Fruit fly (Drosophila melanogaster) whole organism, embryonic: ENCODE measurements around the gene CG15740.
A peak's percentile ranks its signal among the peaks of the same experiment; 100 is the strongest.

Experiments
- CG10267 ChIP-seq: fragments of 200-800 bp; sonication (Bioruptor generic); optimal IDR thresholded peaks from 2 replicates; lab custom pipeline; 2018; ENCODE audit warnings: missing biosample characterization, mild to moderate bottlenecking, missing genetic modification characterization, moderate library complexity
- CG10274 ChIP-seq: fragments of 200-800 bp; sonication (Bioruptor generic); optimal IDR thresholded peaks from 3 replicates; lab custom pipeline; 2017; ENCODE audit warnings: missing biosample characterization, mild to moderate bottlenecking, missing genetic modification characterization
- CG10462 ChIP-seq: fragments of 200-800 bp; sonication (Bioruptor generic); optimal IDR thresholded peaks from 2 replicates; lab custom pipeline; 2016; ENCODE audit warnings: missing biosample characterization, missing genetic modification characterization
- CG11247 ChIP-seq: fragments of 200-800 bp; sonication (Bioruptor generic); IDR thresholded peaks from 2 replicates; pipeline ENCODE4 v1.3.6; 2022; ENCODE audit warnings: missing biosample characterization, missing genetic modification characterization
- CG11560 ChIP-seq: fragments of 200-800 bp; sonication (Bioruptor generic); IDR thresholded peaks from 3 replicates; pipeline ENCODE4 v1.3.6; 2022; ENCODE audit warnings: missing biosample characterization, missing genetic modification characterization
- CG11723 ChIP-seq: fragments of 200-800 bp; sonication (Bioruptor generic); optimal IDR thresholded peaks from 2 replicates; lab custom pipeline; 2017; ENCODE audit warnings: missing biosample characterization, mild to moderate bottlenecking, missing genetic modification characterization
- CG12071 ChIP-seq: fragments of 200-800 bp; sonication (Bioruptor generic); optimal IDR thresholded peaks from 3 replicates; lab custom pipeline; 2018; ENCODE audit warnings: missing biosample characterization, mild to moderate bottlenecking, missing genetic modification characterization
- CG14014 ChIP-seq: fragments of 200-800 bp; sonication (Bioruptor generic); IDR thresholded peaks from 2 replicates; pipeline ENCODE4 v1.3.6; 2022; ENCODE audit warnings: missing biosample characterization, missing genetic modification characterization
- CG17361 ChIP-seq: fragments of 200-800 bp; sonication (Bioruptor generic); IDR thresholded peaks from 3 replicates; pipeline ENCODE4 v1.3.6; 2022; ENCODE audit warnings: missing biosample characterization, missing genetic modification characterization
- CG17568 ChIP-seq: fragments of 200-800 bp; sonication (Bioruptor generic); optimal IDR thresholded peaks from 2 replicates; lab custom pipeline; 2018; ENCODE audit warnings: missing biosample characterization, mild to moderate bottlenecking, missing genetic modification characterization, moderate library complexity
- CG2889 ChIP-seq: fragments of 200-800 bp; sonication (Bioruptor generic); IDR thresholded peaks from 3 replicates; pipeline ENCODE4 v1.3.6; 2022; ENCODE audit warnings: missing biosample characterization, missing genetic modification characterization
- CG32532 ChIP-seq: fragments of 200-800 bp; sonication (Bioruptor generic); IDR thresholded peaks from 2 replicates; pipeline ENCODE4 v1.3.6; 2022; ENCODE audit warnings: missing biosample characterization, missing genetic modification characterization
- CG3847 ChIP-seq: fragments of 200-800 bp; sonication (Bioruptor generic); IDR thresholded peaks from 2 replicates; pipeline ENCODE4 v1.3.6; 2022; ENCODE audit warnings: missing biosample characterization, missing genetic modification characterization
- CG4707 ChIP-seq: fragments of 200-800 bp; sonication (Bioruptor generic); optimal IDR thresholded peaks from 2 replicates; lab custom pipeline; 2018; ENCODE audit warnings: missing biosample characterization, mild to moderate bottlenecking, missing genetic modification characterization, moderate library complexity
- CG6254 ChIP-seq: fragments of 200-800 bp; sonication (Bioruptor generic); optimal IDR thresholded peaks from 3 replicates; lab custom pipeline; 2017; ENCODE audit warnings: mild to moderate bottlenecking, missing biosample characterization, missing genetic modification reagents, missing genetic modification characterization
- CG7357 ChIP-seq: fragments of 200-800 bp; sonication (Bioruptor generic); IDR thresholded peaks from 3 replicates; pipeline ENCODE4 v1.3.6; 2022; ENCODE audit warnings: missing biosample characterization, missing genetic modification characterization
- CG8388 ChIP-seq: fragments of 200-800 bp; sonication (Bioruptor generic); optimal IDR thresholded peaks from 2 replicates; lab custom pipeline; 2019; ENCODE audit warnings: missing biosample characterization, mild to moderate bottlenecking, missing genetic modification characterization, moderate library complexity
- CG9437 ChIP-seq: fragments of 200-800 bp; sonication (Bioruptor generic); optimal IDR thresholded peaks from 2 replicates; lab custom pipeline; 2018; ENCODE audit warnings: missing biosample characterization, mild to moderate bottlenecking, missing genetic modification characterization
- CG9817 ChIP-seq: fragments of 200-800 bp; sonication (Bioruptor generic); optimal IDR thresholded peaks from 2 replicates; lab custom pipeline; 2018; ENCODE audit warnings: missing biosample characterization, mild to moderate bottlenecking, missing genetic modification characterization, moderate library complexity
- CG9932 ChIP-seq: fragments of 200-800 bp; sonication (Bioruptor generic); IDR thresholded peaks from 2 replicates; pipeline ENCODE4 v1.3.6; 2022; ENCODE audit warnings: missing biosample characterization, missing genetic modification characterization
- CrebB ChIP-seq: fragments of 200-800 bp; sonication (Bioruptor generic); optimal IDR thresholded peaks from 3 replicates; lab custom pipeline; 2018; ENCODE audit warnings: missing biosample characterization, mild to moderate bottlenecking, missing genetic modification characterization
- Doc3 ChIP-seq: fragments of 200-800 bp; sonication (Bioruptor generic); IDR thresholded peaks from 3 replicates; pipeline ENCODE4 v1.3.6; 2022; ENCODE audit warnings: missing biosample characterization, missing genetic modification characterization; ENCODE audit not compliant: partially characterized antibody
- Drgx ChIP-seq: fragments of 200-800 bp; sonication (Bioruptor generic); IDR thresholded peaks from 2 replicates; pipeline ENCODE4 v1.3.6; 2022; ENCODE audit warnings: missing biosample characterization, missing genetic modification characterization
- Jarid2 ChIP-seq: fragments of 200-800 bp; sonication (Bioruptor generic); optimal IDR thresholded peaks from 3 replicates; lab custom pipeline; 2017; ENCODE audit warnings: mild to moderate bottlenecking, missing biosample characterization, missing genetic modification reagents, missing genetic modification characterization
- Kr ChIP-seq: fragments of 200-800 bp; sonication (Bioruptor generic); optimal IDR thresholded peaks from 2 replicates; lab custom pipeline; 2017; ENCODE audit warnings: missing biosample characterization, mild to moderate bottlenecking, missing genetic modification characterization
- Meics ChIP-seq: fragments of 200-800 bp; sonication (Bioruptor generic); optimal IDR thresholded peaks from 2 replicates; lab custom pipeline; 2017; ENCODE audit warnings: missing biosample characterization, mild to moderate bottlenecking, missing genetic modification characterization
- Sox102F ChIP-seq: fragments of 200-800 bp; sonication (Bioruptor generic); optimal IDR thresholded peaks from 2 replicates; lab custom pipeline; 2018; ENCODE audit warnings: missing biosample characterization, mild to moderate bottlenecking, missing genetic modification characterization, moderate library complexity
- Taf1 ChIP-seq: fragments of 200-800 bp; sonication (Bioruptor generic); IDR thresholded peaks from 2 replicates; pipeline ENCODE4 v1.3.6; 2022; ENCODE audit warnings: missing biosample characterization, missing genetic modification characterization
- Trl ChIP-seq, 3 experiments: fragments of >200 bp in 2 of 3; fragments of 200-800 bp in 1 of 3; sonication (Bioruptor generic) in 1 of 3; optimal IDR thresholded peaks; 2 replicates in 1 of 3; 3 replicates in 2 of 3; lab custom pipeline; 2016 to 2017; ENCODE audit warnings: missing biosample characterization in 1 of 3, missing genetic modification characterization in 1 of 3
- YL-1 ChIP-seq: fragments of 200-800 bp; sonication (Bioruptor generic); optimal IDR thresholded peaks from 3 replicates; lab custom pipeline; 2017; ENCODE audit warnings: missing biosample characterization, mild to moderate bottlenecking, missing genetic modification characterization
- ab ChIP-seq: fragments of 200-800 bp; sonication (Bioruptor generic); optimal IDR thresholded peaks from 2 replicates; lab custom pipeline; 2016; ENCODE audit warnings: missing biosample characterization, missing genetic modification characterization
- ac ChIP-seq: fragments of 200-800 bp; sonication (Bioruptor generic); optimal IDR thresholded peaks from 3 replicates; lab custom pipeline; 2017; ENCODE audit warnings: missing biosample characterization, mild to moderate bottlenecking, missing genetic modification characterization
- cwo ChIP-seq: fragments of 200-800 bp; sonication (Bioruptor generic); optimal IDR thresholded peaks from 3 replicates; lab custom pipeline; 2017; ENCODE audit warnings: missing biosample characterization, missing genetic modification characterization, mild to moderate bottlenecking, moderate library complexity, missing genetic modification reagents
- en ChIP-seq: fragments of 200-800 bp; sonication (Bioruptor generic); optimal IDR thresholded peaks from 2 replicates; lab custom pipeline; 2016; ENCODE audit warnings: missing biosample characterization, missing genetic modification characterization
- gce ChIP-seq: fragments of 200-800 bp; sonication (Bioruptor generic); IDR thresholded peaks from 3 replicates; pipeline ENCODE4 v1.3.6; 2022; ENCODE audit warnings: missing biosample characterization, missing genetic modification characterization
- ham ChIP-seq: fragments of 200-800 bp; sonication (Bioruptor generic); IDR thresholded peaks from 2 replicates; pipeline ENCODE4 v1.3.6; 2022; ENCODE audit warnings: missing biosample characterization, missing genetic modification characterization
- her ChIP-seq: fragments of 200-800 bp; sonication (Bioruptor generic); optimal IDR thresholded peaks from 2 replicates; lab custom pipeline; 2016; ENCODE audit warnings: missing biosample characterization, missing genetic modification characterization
- hkb ChIP-seq, 2 experiments: fragments of 200-800 bp in 1 of 2; fragments of >200 bp in 1 of 2; sonication (Bioruptor generic) in 1 of 2; IDR thresholded peaks in 1 of 2; optimal IDR thresholded peaks in 1 of 2; 2 replicates each; pipeline versions ENCODE4 v1.3.6 to Lab custom; 2017 to 2022; ENCODE audit warnings: missing biosample characterization in 1 of 2, missing genetic modification characterization in 1 of 2
- jing ChIP-seq: fragments of 200-800 bp; sonication (Bioruptor generic); optimal IDR thresholded peaks from 2 replicates; lab custom pipeline; 2018; ENCODE audit warnings: missing biosample characterization, mild to moderate bottlenecking, missing genetic modification characterization
- kni ChIP-seq: fragments of 200-800 bp; sonication (Bioruptor generic); optimal IDR thresholded peaks from 3 replicates; lab custom pipeline; 2017; ENCODE audit warnings: mild to moderate bottlenecking, missing biosample characterization, missing genetic modification reagents, missing genetic modification characterization
- nom ChIP-seq: fragments of 200-800 bp; sonication (Bioruptor generic); optimal IDR thresholded peaks from 2 replicates; lab custom pipeline; 2017; ENCODE audit warnings: missing biosample characterization, missing genetic modification characterization, mild to moderate bottlenecking, moderate library complexity, missing genetic modification reagents
- org-1 ChIP-seq: fragments of 200-800 bp; sonication (Bioruptor generic); optimal IDR thresholded peaks from 2 replicates; lab custom pipeline; 2017; ENCODE audit warnings: missing biosample characterization, missing genetic modification characterization
- pan ChIP-seq, 4 experiments: fragments of >200 bp in 3 of 4; fragments of 200-800 bp in 1 of 4; sonication (Bioruptor generic) in 1 of 4; optimal IDR thresholded peaks in 3 of 4; IDR thresholded peaks in 1 of 4; 2 replicates each; pipeline versions ENCODE4 v1.3.6 to Lab custom; 2017 to 2022; ENCODE audit warnings: missing biosample characterization in 2 of 4, missing genetic modification characterization in 2 of 4, mixed read lengths in 1 of 4
- prd ChIP-seq, 3 experiments: fragments of >200 bp in 2 of 3; fragments of 200-800 bp in 1 of 3; sonication (Bioruptor generic) in 1 of 3; optimal IDR thresholded peaks in 2 of 3; IDR thresholded peaks in 1 of 3; 2 replicates in 2 of 3; 3 replicates in 1 of 3; pipeline versions ENCODE4 v1.3.6 to Lab custom; 2017 to 2022; ENCODE audit warnings: missing biosample characterization in 1 of 3, missing genetic modification characterization in 1 of 3
- row ChIP-seq: fragments of 200-800 bp; sonication (Bioruptor generic); IDR thresholded peaks from 3 replicates; pipeline ENCODE4 v1.3.6; 2022; ENCODE audit warnings: missing biosample characterization, missing genetic modification characterization
- sc ChIP-seq, 3 experiments: fragments of >200 bp in 2 of 3; fragments of 200-800 bp in 1 of 3; sonication (Bioruptor generic) in 1 of 3; optimal IDR thresholded peaks; 2 replicates in 2 of 3; 3 replicates in 1 of 3; lab custom pipeline; 2017; ENCODE audit warnings: mild to moderate bottlenecking in 1 of 3, missing biosample characterization in 1 of 3, missing genetic modification characterization in 1 of 3, missing genetic modification reagents in 1 of 3
- slp2 ChIP-seq: fragments of 200-800 bp; sonication (Bioruptor generic); optimal IDR thresholded peaks from 2 replicates; lab custom pipeline; 2016; ENCODE audit warnings: missing biosample characterization, missing genetic modification characterization
- sr ChIP-seq: fragments of 200-800 bp; sonication (Bioruptor generic); IDR thresholded peaks from 3 replicates; pipeline ENCODE4 v1.3.6; 2022; ENCODE audit warnings: missing biosample characterization, missing genetic modification characterization

CG15740 gene

DNA sequence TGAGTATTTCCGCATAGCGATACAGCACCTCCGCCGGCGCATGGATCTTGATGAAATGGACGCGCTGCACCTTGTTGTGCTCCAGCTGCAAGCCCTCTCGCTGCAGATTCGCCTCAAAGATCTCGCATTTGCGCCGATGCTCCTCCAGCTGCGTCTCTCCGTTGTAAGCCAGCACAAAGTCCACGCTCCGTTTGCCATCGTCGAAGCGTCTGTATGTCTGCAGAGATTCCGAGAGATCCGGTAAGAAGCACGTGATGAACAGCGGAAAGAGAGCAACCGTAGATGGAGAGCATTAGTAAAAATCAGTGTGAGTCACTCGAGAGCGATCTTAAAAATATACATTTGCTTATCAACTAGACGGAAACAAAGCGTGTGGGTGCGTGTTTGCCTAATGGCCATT is 35.8 kb upstream of the CG15740 start:
- TF ChIP-seq CG4707 (no peak), gce (GFP tag; lab: Robert Waterston, UW) (no peak), Doc3 (GFP tag; lab: Robert Waterston, UW) (no peak), sr (GFP tag; lab: Robert Waterston, UW) (peak; percentile 88; the same call in 1 of the 3 replicates), YL-1 (GFP tag; lab: Kevin White, UChicago) (no peak), org-1 (GFP tag; lab: Kevin White, UChicago) (no peak), CG9932 (GFP tag; lab: Robert Waterston, UW) (no peak), nom (GFP tag; lab: Kevin White, UChicago) (peak; percentile 69), CG9817 (no peak), ab (GFP tag; lab: Kevin White, UChicago) (no peak), CG7357 (GFP tag; lab: Robert Waterston, UW) (no peak), CG10267 (no peak), jing (no peak), cwo (GFP tag; lab: Kevin White, UChicago) (peak; percentile 76), CrebB (tag; lab: Kevin White, UChicago) (no peak), pan (optimal IDR thresholded peaks at IDR 0.05; lab: Kevin White, UChicago) (no peak), pan (GFP tag; optimal IDR thresholded peaks at IDR 0.05 in 1 of 2, IDR thresholded peaks at IDR 0.05 in 1 of 2) (no peak), slp2 (GFP tag; lab: Kevin White, UChicago) (no peak), Trl (optimal IDR thresholded peaks at IDR 0.05; lab: Kevin White, UChicago) (peak in 1 of 2 experiments; percentile 18), Trl (GFP tag; optimal IDR thresholded peaks at IDR 0.05; lab: Kevin White, UChicago) (no peak), CG10462 (GFP tag; lab: Kevin White, UChicago) (no peak)

DNA sequence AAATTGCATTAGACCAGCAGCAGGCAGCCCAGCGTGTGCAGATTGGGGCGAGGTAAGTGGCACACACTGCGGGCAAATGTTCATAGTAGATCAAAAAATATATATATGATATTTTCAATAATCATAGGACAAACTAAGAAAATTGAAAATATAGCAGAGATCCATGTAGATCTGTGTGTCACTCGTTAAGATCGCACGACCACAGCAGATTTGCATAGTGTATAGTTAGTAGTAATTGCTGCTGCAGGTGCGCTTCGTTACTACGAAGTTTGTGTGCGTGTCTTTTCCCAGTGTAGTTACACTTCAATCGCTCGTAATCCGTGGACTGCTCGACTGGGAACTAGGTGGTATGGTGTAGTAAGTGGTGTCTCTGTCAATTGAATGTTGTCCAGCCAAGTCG is 31.3 kb upstream of the CG15740 start, which contains the start of gene CG10352:
Gene CG10352, minus strand, starts transcription at position 4 of the 400 bp plus-strand sequence.
- TF ChIP-seq ham (GFP tag; lab: Robert Waterston, UW): no peak
- no peak for TF ChIP-seq CG11723 (GFP tag; lab: Kevin White, UChicago)
- no peak for TF ChIP-seq Trl (optimal IDR thresholded peaks at IDR 0.05; lab: Kevin White, UChicago)
- TF ChIP-seq Trl (GFP tag; optimal IDR thresholded peaks at IDR 0.05; lab: Kevin White, UChicago): no peak
- TF ChIP-seq Sox102F: no peak
- no peak for TF ChIP-seq CG6254 (GFP tag; lab: Kevin White, UChicago)
- TF ChIP-seq sc (optimal IDR thresholded peaks at IDR 0.05; lab: Kevin White, UChicago): no peak
- TF ChIP-seq sc (GFP tag; optimal IDR thresholded peaks at IDR 0.05; lab: Kevin White, UChicago): no peak
- TF ChIP-seq CG32532 (GFP tag; lab: Robert Waterston, UW): no peak
- TF ChIP-seq her (GFP tag; lab: Kevin White, UChicago): no peak
- TF ChIP-seq Kr (GFP tag; lab: Kevin White, UChicago): no peak
- TF ChIP-seq Meics: peak; percentile 57
- no peak for TF ChIP-seq CG3847 (GFP tag; lab: Robert Waterston, UW)
- TF ChIP-seq CG17361: no peak
- TF ChIP-seq Jarid2 (GFP tag; lab: Kevin White, UChicago): no peak
- TF ChIP-seq CG8388 (GFP tag; lab: Kevin White, UChicago): no peak
- TF ChIP-seq Drgx (GFP tag; lab: Robert Waterston, UW): peak; percentile 48; the same call in 1 of the 2 replicates
- no peak for TF ChIP-seq ac (GFP tag; lab: Kevin White, UChicago)
- TF ChIP-seq CG12071: no peak
- peak; percentile 51 for TF ChIP-seq row (GFP tag; lab: Robert Waterston, UW)
- no peak for TF ChIP-seq CG9437
- no peak for TF ChIP-seq en (GFP tag; lab: Kevin White, UChicago)
- TF ChIP-seq CG11560 (tag; lab: Robert Waterston, UW): no peak
- no peak for TF ChIP-seq CG10274
- no peak for TF ChIP-seq hkb (optimal IDR thresholded peaks at IDR 0.05; lab: Kevin White, UChicago)
- 0 out of 2 replicates have a peak, but pooled peaks have one; percentile 14 for TF ChIP-seq hkb (GFP tag; IDR thresholded peaks at IDR 0.05; lab: Robert Waterston, UW)
- TF ChIP-seq CG14014 (GFP tag; lab: Robert Waterston, UW): no peak
- TF ChIP-seq Taf1: no peak
- no peak for TF ChIP-seq prd (optimal IDR thresholded peaks at IDR 0.05; lab: Kevin White, UChicago)
- 0 out of 3 replicates have a peak, but pooled peaks have one; percentile 14 for TF ChIP-seq prd (GFP tag; IDR thresholded peaks at IDR 0.05; lab: Robert Waterston, UW)
- TF ChIP-seq kni (GFP tag; lab: Kevin White, UChicago): no peak
- TF ChIP-seq CG2889 (GFP tag; lab: Robert Waterston, UW): no peak
- TF ChIP-seq CG17568 (GFP tag; lab: Kevin White, UChicago): no peak
- TF ChIP-seq CG11247 (GFP tag; lab: Robert Waterston, UW): no peak
